Worm (Caenorhabditis elegans) whole organism, young adult: ENCODE measurements around the gene oac-30.

Source experiments
- C17E4.6 ChIP-seq: fragments of 200-800 bp; sonication (Bioruptor generic); IDR thresholded peaks from 2 replicates; pipeline ENCODE4 v1.3.6; 2022; ENCODE audit warnings: missing genetic modification reagents, missing genetic modification characterization, missing compliant biosample characterization
- F39B2.1 ChIP-seq: fragments of 200-800 bp; sonication (Bioruptor generic); IDR thresholded peaks from 2 replicates; pipeline ENCODE4 v1.3.6; 2022; ENCODE audit warnings: missing genetic modification reagents, missing genetic modification characterization, missing compliant biosample characterization
- F49E8.2 ChIP-seq: sonication (generic microtip); optimal IDR thresholded peaks from 3 replicates; lab custom pipeline; 2017; ENCODE audit warnings: missing genetic modification characterization, mild to moderate bottlenecking, missing compliant biosample characterization, antibody characterized with exemption, moderate library complexity; ENCODE audit not compliant: insufficient read depth
- K11D2.4 ChIP-seq: fragments of 200-800 bp; sonication (Bioruptor generic); IDR thresholded peaks from 2 replicates; pipeline ENCODE4 v1.3.6; 2022; ENCODE audit warnings: missing genetic modification reagents, missing genetic modification characterization, missing compliant biosample characterization
- T07F8.4 ChIP-seq: sonication (generic microtip); optimal IDR thresholded peaks from 2 replicates; lab custom pipeline; 2016; ENCODE audit warnings: mild to moderate bottlenecking, missing genetic modification characterization, moderate library complexity, missing compliant biosample characterization
- Y53G8AR.9 ChIP-seq: fragments of 200-800 bp; sonication (Bioruptor generic); conservative IDR thresholded peaks from 2 replicates; pipeline ENCODE4 v1.3.6; 2022; ENCODE audit warnings: missing genetic modification reagents, missing genetic modification characterization, missing compliant biosample characterization
- Y56A3A.18 ChIP-seq: fragments of 200-800 bp; sonication (Bioruptor generic); IDR thresholded peaks from 2 replicates; pipeline ENCODE4 v1.3.6; 2022; ENCODE audit warnings: missing genetic modification reagents, missing genetic modification characterization, missing compliant biosample characterization
- ama-1 ChIP-seq, 3 experiments: fragments of 150-350 bp in 1 of 3; sonication (generic microtip) in 2 of 3; optimal IDR thresholded peaks; 2 replicates each; lab custom pipeline; 2014 to 2018; ENCODE audit warnings: missing biosample characterization in 2 of 3, missing genetic modification characterization in 2 of 3, missing genetic modification reagents in 2 of 3
- atf-7 ChIP-seq: sonication (generic microtip); optimal IDR thresholded peaks from 2 replicates; lab custom pipeline; 2017; ENCODE audit warnings: mild to moderate bottlenecking, missing genetic modification characterization, missing compliant biosample characterization
- attf-5 ChIP-seq: fragments of 200-800 bp; sonication (Bioruptor generic); optimal IDR thresholded peaks from 2 replicates; lab custom pipeline; 2018; ENCODE audit warnings: mild to moderate bottlenecking, missing genetic modification characterization, missing compliant biosample characterization
- bed-2 ChIP-seq: fragments of 200-800 bp; sonication (Bioruptor generic); IDR thresholded peaks from 2 replicates; pipeline ENCODE4 v1.3.6; 2022; ENCODE audit warnings: missing genetic modification reagents, missing genetic modification characterization, missing compliant biosample characterization
- ceh-27 ChIP-seq: fragments of 200-800 bp; sonication (Bioruptor generic); optimal IDR thresholded peaks from 2 replicates; lab custom pipeline; 2018; ENCODE audit warnings: mild to moderate bottlenecking, missing genetic modification characterization, moderate library complexity, missing compliant biosample characterization
- ceh-79 ChIP-seq: sonication (generic microtip); optimal IDR thresholded peaks from 2 replicates; lab custom pipeline; 2017; ENCODE audit warnings: mild to moderate bottlenecking, missing genetic modification characterization, missing compliant biosample characterization
- chd-7 ChIP-seq: sonication (generic microtip); optimal IDR thresholded peaks from 2 replicates; lab custom pipeline; 2016; ENCODE audit warnings: mild to moderate bottlenecking, missing genetic modification characterization, moderate library complexity, missing compliant biosample characterization
- egl-44 ChIP-seq: fragments of 200-800 bp; sonication (Bioruptor generic); IDR thresholded peaks from 2 replicates; pipeline ENCODE4 v1.3.6; 2022; ENCODE audit warnings: missing genetic modification reagents, missing genetic modification characterization, missing compliant biosample characterization
- egrh-3 ChIP-seq: fragments of 200-800 bp; sonication (Bioruptor generic); IDR thresholded peaks from 2 replicates; pipeline ENCODE4 v1.3.6; 2022; ENCODE audit warnings: missing genetic modification reagents, missing genetic modification characterization, missing compliant biosample characterization
- ets-4 ChIP-seq: fragments of 200-800 bp; sonication (Bioruptor generic); optimal IDR thresholded peaks from 2 replicates; lab custom pipeline; 2018; ENCODE audit warnings: mild to moderate bottlenecking, missing genetic modification characterization, missing compliant biosample characterization
- hrde-1 ChIP-seq: sonication (generic microtip); optimal IDR thresholded peaks from 2 replicates; lab custom pipeline; 2016; ENCODE audit warnings: missing genetic modification characterization, mild to moderate bottlenecking, missing compliant biosample characterization, moderate library complexity, missing genotype, missing genetic modification reagents, borderline replicate concordance
- lag-1 ChIP-seq: fragments of 200-800 bp; sonication (Bioruptor generic); IDR thresholded peaks from 2 replicates; pipeline ENCODE4 v1.3.6; 2022; ENCODE audit warnings: missing genetic modification reagents, missing genetic modification characterization, missing compliant biosample characterization
- madf-3 ChIP-seq: fragments of 200-800 bp; sonication (Bioruptor generic); IDR thresholded peaks from 2 replicates; pipeline ENCODE4 v1.3.6; 2022; ENCODE audit warnings: missing genetic modification reagents, missing genetic modification characterization, missing compliant biosample characterization
- madf-6 ChIP-seq: fragments of 200-800 bp; sonication (Bioruptor generic); IDR thresholded peaks from 2 replicates; pipeline ENCODE4 v1.3.6; 2022; ENCODE audit warnings: missing genetic modification reagents, missing genetic modification characterization, missing compliant biosample characterization
- mcd-1 ChIP-seq: fragments of 200-800 bp; sonication (Bioruptor generic); IDR thresholded peaks from 2 replicates; pipeline ENCODE4 v1.3.6; 2022; ENCODE audit warnings: missing genetic modification reagents, missing genetic modification characterization, missing compliant biosample characterization
- rpc-1 ChIP-seq, 2 experiments: fragments of 150-350 bp in 1 of 2; sonication (generic microtip) in 1 of 2; optimal IDR thresholded peaks; 2 replicates each; lab custom pipeline; 2014 to 2018; ENCODE audit warnings: missing biosample characterization in 1 of 2, missing genetic modification characterization in 1 of 2, missing genetic modification reagents in 1 of 2, missing genotype in 1 of 2
- sdz-38 ChIP-seq: sonication (generic microtip); optimal IDR thresholded peaks from 2 replicates; lab custom pipeline; 2016; ENCODE audit warnings: missing genotype, missing genetic modification characterization, missing compliant biosample characterization
- snpc-1.1 ChIP-seq: sonication (generic microtip); optimal IDR thresholded peaks from 2 replicates; lab custom pipeline; 2017; ENCODE audit warnings: missing genetic modification characterization, mild to moderate bottlenecking, missing compliant biosample characterization, antibody characterized with exemption, moderate library complexity, missing genotype, missing genetic modification reagents; ENCODE audit not compliant: insufficient read depth
- snpc-3.4 ChIP-seq: sonication (generic microtip); optimal IDR thresholded peaks from 2 replicates; lab custom pipeline; 2017; ENCODE audit warnings: missing genetic modification characterization, mild to moderate bottlenecking, missing compliant biosample characterization, antibody characterized with exemption, moderate library complexity, missing genotype, missing genetic modification reagents
- snpc-4 ChIP-seq, 5 experiments: fragments of 150-350 bp in 1 of 5; sonication (generic microtip) in 4 of 5; optimal IDR thresholded peaks; 2 replicates each; lab custom pipeline; 2014 to 2018; ENCODE audit warnings: missing genetic modification characterization in 5 of 5, missing biosample characterization in 3 of 5, antibody characterized with exemption in 2 of 5, mild to moderate bottlenecking in 2 of 5, missing compliant biosample characterization in 2 of 5, missing genotype in 2 of 5, moderate library complexity in 2 of 5, missing genetic modification reagents in 1 of 5
- tbp1 ChIP-seq: fragments of 200-800 bp; sonication (Bioruptor generic); optimal IDR thresholded peaks from 2 replicates; lab custom pipeline; 2018; ENCODE audit warnings: mild to moderate bottlenecking, missing genetic modification characterization, missing compliant biosample characterization
- tlf-1 ChIP-seq: fragments of 200-800 bp; sonication (Bioruptor generic); optimal IDR thresholded peaks from 2 replicates; lab custom pipeline; 2018; ENCODE audit warnings: mild to moderate bottlenecking, missing genetic modification characterization, missing compliant biosample characterization
- unc-130 ChIP-seq: sonication (generic microtip); optimal IDR thresholded peaks from 2 replicates; lab custom pipeline; 2016; ENCODE audit warnings: missing genetic modification reagents, missing genetic modification characterization, missing compliant biosample characterization
- unc-62 ChIP-seq: fragments of 150-350 bp; optimal IDR thresholded peaks from 2 replicates; lab custom pipeline; 2014; ENCODE audit warnings: missing biosample characterization, missing genetic modification reagents, missing genetic modification characterization
- zfh-2 ChIP-seq: fragments of 200-800 bp; sonication (Bioruptor generic); conservative IDR thresholded peaks from 2 replicates; pipeline ENCODE4 v1.3.6; 2022; ENCODE audit warnings: missing genetic modification reagents, missing genetic modification characterization, missing compliant biosample characterization
- ztf-25 ChIP-seq: fragments of 200-800 bp; sonication (Bioruptor generic); IDR thresholded peaks from 2 replicates; pipeline ENCODE4 v1.3.6; 2022; ENCODE audit warnings: missing genetic modification reagents, missing genetic modification characterization, missing compliant biosample characterization
- ztf-3 ChIP-seq: fragments of 200-800 bp; sonication (Bioruptor generic); optimal IDR thresholded peaks from 2 replicates; lab custom pipeline; 2018; ENCODE audit warnings: mild to moderate bottlenecking, missing genetic modification characterization, missing compliant biosample characterization

The oac-30 gene

DNA sequence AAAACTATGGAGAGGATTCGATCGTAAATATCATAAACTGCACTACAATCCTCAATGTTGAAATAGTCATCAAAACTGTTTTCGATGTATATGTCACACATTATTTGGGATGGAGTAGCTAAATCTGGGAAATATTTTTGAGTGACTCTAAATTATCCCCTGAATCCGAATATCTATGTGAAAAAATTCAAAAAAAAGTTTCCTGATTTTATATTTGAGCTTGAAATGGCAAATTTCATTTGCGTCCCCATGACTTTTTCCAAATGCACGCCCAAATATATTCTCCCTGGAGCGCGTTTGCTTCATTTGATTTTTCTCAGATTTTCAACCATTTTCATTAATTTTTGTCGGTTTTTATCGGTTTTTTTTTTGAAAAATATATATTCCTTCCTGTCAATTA is 26.5 kb upstream of the oac-30 start, which contains the start of gene srz-64:
Gene srz-64, minus strand, starts transcription at position 101 of the 400 bp plus-strand sequence.
- TF ChIP-seq Y53G8AR.9 (GFP tag; lab: Robert Waterston, UW) (no peak), T07F8.4 (tag; lab: Kevin White, UChicago) (no peak), tlf-1 (no peak), snpc-3.4 (tag; lab: Kevin White, UChicago) (no peak), K11D2.4 (GFP tag; lab: Robert Waterston, UW) (no peak), ceh-27 (GFP tag; lab: Kevin White, UChicago) (no peak), F49E8.2 (tag; lab: Kevin White, UChicago) (no peak), chd-7 (no peak), bed-2 (GFP tag; lab: Robert Waterston, UW) (no peak), madf-6 (no peak), tbp1 (GFP tag; lab: Kevin White, UChicago) (no peak), egrh-3 (GFP tag; lab: Robert Waterston, UW) (no peak), F39B2.1 (GFP tag; lab: Robert Waterston, UW) (no peak), ets-4 (GFP tag; lab: Kevin White, UChicago) (no peak), Y56A3A.18 (GFP tag; lab: Robert Waterston, UW) (no peak), atf-7 (no peak), sdz-38 (tag; lab: Kevin White, UChicago) (no peak)

DNA sequence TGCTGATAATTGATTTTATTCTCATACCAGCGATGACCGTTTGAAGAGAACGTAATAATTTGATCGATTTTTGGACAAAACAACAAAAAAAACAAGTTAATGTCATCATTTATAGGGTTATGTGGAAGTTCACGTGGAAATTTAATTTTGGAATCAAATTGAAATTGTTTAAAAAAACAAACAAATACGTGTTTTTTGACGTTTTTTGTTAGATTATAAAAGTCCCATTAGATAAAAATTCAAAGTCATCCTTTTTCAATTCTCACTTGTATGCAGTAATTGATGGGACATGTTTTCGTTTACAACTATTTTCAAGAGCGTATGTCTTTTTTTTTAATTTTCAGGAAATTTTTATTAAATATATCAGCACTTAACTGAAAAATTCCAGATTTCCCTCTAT is 18.8 kb upstream of the oac-30 start, which contains the start of the genes Y57G7A.6 and Y57G7A.3:
Gene Y57G7A.6, minus strand, starts transcription at position 101 of the 400 bp plus-strand sequence.
Gene Y57G7A.3, plus strand, starts transcription at position 269 of the 400 bp plus-strand sequence.
- TF ChIP-seq lag-1 (GFP tag; lab: Robert Waterston, UW) (no peak), ceh-79 (tag; lab: Kevin White, UChicago) (no peak), unc-62 (no peak), hrde-1 (tag; lab: Kevin White, UChicago) (no peak), ama-1 (optimal IDR thresholded peaks at IDR 0.05; lab: Kevin White, UChicago) (no peak), ama-1 (GFP tag; optimal IDR thresholded peaks at IDR 0.05; lab: Kevin White, UChicago) (no peak), ztf-3 (no peak), ztf-25 (no peak), attf-5 (GFP tag; lab: Kevin White, UChicago) (no peak), madf-3 (GFP tag; lab: Robert Waterston, UW) (no peak), egl-44 (GFP tag; lab: Robert Waterston, UW) (no peak), unc-130 (GFP tag; lab: Kevin White, UChicago) (no peak), C17E4.6 (GFP tag; lab: Robert Waterston, UW) (no peak)
- TF ChIP-seq, all 124 proteins: peak for 0

DNA sequence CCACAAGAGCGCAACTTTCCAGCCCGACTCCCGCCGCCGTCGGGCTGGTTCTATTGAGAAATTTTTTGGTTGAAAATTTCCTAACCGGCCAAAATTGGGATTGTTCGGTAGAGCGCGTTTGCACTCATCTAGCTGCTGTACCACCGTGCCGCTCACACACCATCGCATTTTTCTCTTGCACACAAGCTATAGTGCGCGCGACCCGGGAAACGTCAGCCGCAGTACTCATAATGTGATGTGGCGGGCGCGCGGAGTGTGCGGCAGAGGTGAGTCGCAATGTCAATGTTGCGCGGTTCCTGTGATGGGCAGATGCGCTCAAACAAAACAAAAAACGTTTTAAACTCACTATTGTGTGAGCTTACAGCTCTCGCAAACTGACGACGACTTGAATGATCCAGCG is 18.3 kb upstream of the oac-30 start:
- 0 out of 2 replicates have a peak, but pooled peaks have one; percentile 31 for TF ChIP-seq zfh-2 (GFP tag; lab: Robert Waterston, UW)
- TF ChIP-seq snpc-1.1 = peak; percentile 77
- TF ChIP-seq mcd-1 = peak; percentile 54
- peak; percentile 9 for TF ChIP-seq snpc-4 (GFP tag; optimal IDR thresholded peaks at IDR 0.05; lab: Kevin White, UChicago)
- TF ChIP-seq snpc-4 (tag; optimal IDR thresholded peaks at IDR 0.05; lab: Kevin White, UChicago) = no peak
- no peak for TF ChIP-seq snpc-3.4 (tag; lab: Kevin White, UChicago)
- TF ChIP-seq rpc-1 (optimal IDR thresholded peaks at IDR 0.05; lab: Kevin White, UChicago) = no peak
- peak; percentile 12 for TF ChIP-seq rpc-1 (tag; optimal IDR thresholded peaks at IDR 0.05; lab: Kevin White, UChicago)
